Fruit fly (Drosophila melanogaster) whole organism, prepupa: ENCODE results near the gene witty.

Experiments
- CG16779 ChIP-seq: fragments of 200-800 bp; sonication (Bioruptor generic); optimal IDR thresholded peaks from 3 replicates; lab custom pipeline; 2017; ENCODE audit warnings: missing biosample characterization, mild to moderate bottlenecking, missing genetic modification characterization
- Eip78C ChIP-seq: fragments of 200-800 bp; sonication (Bioruptor generic); peaks from one replicate; lab custom pipeline; 2016; ENCODE audit warnings: missing biosample characterization, missing genetic modification characterization
- dac ChIP-seq: fragments of 200-800 bp; sonication (Bioruptor generic); optimal IDR thresholded peaks from 2 replicates; lab custom pipeline; 2017; ENCODE audit warnings: missing biosample characterization, mild to moderate bottlenecking, missing genetic modification characterization
- pdm3 ChIP-seq: fragments of 200-800 bp; sonication (Bioruptor generic); optimal IDR thresholded peaks from 3 replicates; lab custom pipeline; 2016; ENCODE audit warnings: missing biosample characterization, missing genetic modification characterization

dm6 chr2L:8339751-8340349, 1.8 kb downstream of the witty start:
- TF ChIP-seq CG16779 (tag; lab: Kevin White, UChicago) (no peak), dac (GFP tag; lab: Kevin White, UChicago) (no peak), Eip78C (GFP tag; lab: Kevin White, UChicago) (no peak), pdm3 (GFP tag; lab: Kevin White, UChicago) (no peak)
